Worm (Caenorhabditis elegans): ENCODE measurements around the gene tmem-132.

DNA sequence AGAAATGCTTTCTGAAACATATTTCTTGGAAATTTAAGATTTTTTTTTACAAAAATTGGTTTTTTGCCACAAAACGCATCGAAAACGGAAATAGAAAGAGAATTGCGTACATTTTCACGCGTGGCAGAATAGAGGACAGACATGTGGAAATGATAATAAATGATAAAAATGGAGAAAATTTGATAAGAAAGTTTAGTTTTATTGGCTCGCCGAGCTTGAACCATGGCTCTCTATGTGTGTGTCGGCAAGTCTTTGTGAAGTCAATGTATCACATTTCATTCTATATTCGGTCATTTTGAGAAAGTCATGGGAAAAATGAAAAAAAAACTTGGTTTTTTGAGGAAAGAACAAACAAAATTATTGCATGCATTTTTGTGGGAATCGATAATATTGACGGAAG, 29.0 kb downstream of the tmem-132 start:
- TF ChIP-seq tbx-11 (GFP tag; IDR thresholded peaks at IDR 0.05) (no peak), tbx-37 (GFP tag; conservative IDR thresholded peaks at IDR 0.05) (no peak), ama-1 (optimal IDR thresholded peaks at IDR 0.05) (no peak), ceh-36 (tag; optimal IDR thresholded peaks at IDR 0.05) (no peak), sea-1 (GFP tag; conservative IDR thresholded peaks at IDR 0.05) (no peak), ceh-13 (GFP tag; optimal IDR thresholded peaks at IDR 0.05) (no peak), tra-4 (tag; optimal IDR thresholded peaks at IDR 0.05) (no peak), flt-1 (GFP tag; IDR thresholded peaks at IDR 0.05) (no peak), aly-1 (tag; optimal IDR thresholded peaks at IDR 0.05) (no peak), hmg-4 (GFP tag; optimal IDR thresholded peaks at IDR 0.05) (no peak), scrt-1 (GFP tag; IDR thresholded peaks at IDR 0.05) (no peak)
